Worm (Caenorhabditis elegans) whole organism, young adult: ENCODE data around the gene nlp-20.

Experiments used
- B0035.1 ChIP-seq: sonication (generic microtip); optimal IDR thresholded peaks from 2 replicates; lab custom pipeline; 2016; ENCODE audit warnings: missing genetic modification characterization, mild to moderate bottlenecking, missing compliant biosample characterization, missing genotype, missing genetic modification reagents
- ama-1 ChIP-seq, 3 experiments: fragments of 150-350 bp in 1 of 3; sonication (generic microtip) in 2 of 3; optimal IDR thresholded peaks; 2 replicates each; lab custom pipeline; 2014 to 2018; ENCODE audit warnings: missing biosample characterization in 2 of 3, missing genetic modification characterization in 2 of 3, missing genetic modification reagents in 2 of 3
- chd-7 ChIP-seq: sonication (generic microtip); optimal IDR thresholded peaks from 2 replicates; lab custom pipeline; 2016; ENCODE audit warnings: mild to moderate bottlenecking, missing genetic modification characterization, moderate library complexity, missing compliant biosample characterization
- ets-4 ChIP-seq: fragments of 200-800 bp; sonication (Bioruptor generic); optimal IDR thresholded peaks from 2 replicates; lab custom pipeline; 2018; ENCODE audit warnings: mild to moderate bottlenecking, missing genetic modification characterization, missing compliant biosample characterization
- sdz-38 ChIP-seq: sonication (generic microtip); optimal IDR thresholded peaks from 2 replicates; lab custom pipeline; 2016; ENCODE audit warnings: missing genotype, missing genetic modification characterization, missing compliant biosample characterization
- somi-1 ChIP-seq: fragments of 200-800 bp; sonication (Bioruptor generic); optimal IDR thresholded peaks from 2 replicates; lab custom pipeline; 2018; ENCODE audit warnings: mild to moderate bottlenecking, missing genetic modification characterization, missing compliant biosample characterization
- ztf-6 ChIP-seq: fragments of 200-800 bp; sonication (Bioruptor generic); IDR thresholded peaks from 2 replicates; pipeline ENCODE4 v1.3.6; 2022; ENCODE audit warnings: missing genetic modification reagents, missing genetic modification characterization, missing compliant biosample characterization

ce11 chrIV:7633020-7633419, 9.9 kb downstream of the nlp-20 start, which contains the start of gene plp-1:
- no peak for TF ChIP-seq B0035.1 (tag; lab: Kevin White, UChicago)
- TF ChIP-seq ets-4 (GFP tag; lab: Kevin White, UChicago), result no peak
- TF ChIP-seq chd-7 (tag; lab: Kevin White, UChicago), result no peak
- TF ChIP-seq somi-1 (GFP tag; lab: Kevin White, UChicago), result no peak
- TF ChIP-seq sdz-38 (tag; lab: Kevin White, UChicago), result no peak
- no peak for TF ChIP-seq ama-1 (optimal IDR thresholded peaks at IDR 0.05; lab: Kevin White, UChicago)
- no peak for TF ChIP-seq ama-1 (GFP tag; optimal IDR thresholded peaks at IDR 0.05; lab: Kevin White, UChicago)
- TF ChIP-seq ztf-6, result no peak
